Worm (Caenorhabditis elegans) whole organism, midembryonic: ENCODE measurements around the gene fozi-1.

ENCODE experiments used
- flt-1 ChIP-seq: fragments of 200-800 bp; sonication (Bioruptor generic); IDR thresholded peaks from 2 replicates; pipeline ENCODE4 v1.3.6; 2022; ENCODE audit warnings: missing genetic modification characterization, missing compliant biosample characterization
- ztf-23 ChIP-seq: fragments of 200-800 bp; sonication (Bioruptor generic); IDR thresholded peaks from 2 replicates; pipeline ENCODE4 v1.3.6; 2022; ENCODE audit warnings: missing genetic modification reagents, missing genetic modification characterization, missing compliant biosample characterization

ce11 chrIII:9324724-9325123 lies 43.1 kb downstream of the fozi-1 start, which contains the start of gene C40H1.7:
- TF ChIP-seq flt-1 (GFP tag; lab: Robert Waterston, UW) = no peak
- TF ChIP-seq ztf-23 (GFP tag; lab: Robert Waterston, UW) = no peak
